Worm (Caenorhabditis elegans): ENCODE data around the gene F29B9.11.

Gene F29B9.11

ce11 chrIV:4645243-4645642 is 14.8 kb downstream of the F29B9.11 start (continued):
- TF ChIP-seq ces-1 (GFP tag; optimal IDR thresholded peaks at IDR 0.05) (no peak), lin-13 (GFP tag; optimal IDR thresholded peaks at IDR 0.05) (no peak), sup-37 (GFP tag; optimal IDR thresholded peaks at IDR 0.05) (no peak), pag-3 (tag; optimal IDR thresholded peaks at IDR 0.05; ENCODE audit: borderline replicate concordance, insufficient read depth) (peak; percentile 45), C34B4.2 (tag; optimal IDR thresholded peaks at IDR 0.05) (no peak), dpl-1 (GFP tag; optimal IDR thresholded peaks at IDR 0.05) (no peak)

DNA sequence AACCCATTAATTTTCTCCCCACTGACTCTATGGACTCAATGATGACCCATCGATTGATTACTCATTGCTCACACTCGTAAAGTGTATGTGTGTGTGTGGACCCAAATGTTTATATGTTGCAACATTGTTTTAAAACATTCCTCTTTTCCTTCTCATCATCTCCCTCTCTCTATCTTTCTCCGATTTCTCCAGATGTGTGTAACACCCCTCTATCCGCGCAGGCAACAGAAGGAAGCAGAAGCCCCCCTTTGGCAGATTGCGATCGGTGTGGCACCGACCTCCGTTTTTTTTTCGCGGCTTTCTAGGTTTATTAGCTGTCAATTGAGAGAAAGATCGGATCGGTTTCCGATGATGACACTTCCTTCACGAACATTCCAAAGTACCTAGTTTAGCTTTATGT is 16.4 kb downstream of the F29B9.11 start:
- TF ChIP-seq unc-98 (GFP tag; IDR thresholded peaks at IDR 0.05) (no peak), blmp-1 (tag; optimal IDR thresholded peaks at IDR 0.05) (peak; percentile 42), egl-27 (tag; optimal IDR thresholded peaks at IDR 0.05) (no peak), pqm-1 (tag; optimal IDR thresholded peaks at IDR 0.05) (no peak), ceh-63 (GFP tag; optimal IDR thresholded peaks at IDR 0.05) (no peak), hpl-2 (GFP tag; optimal IDR thresholded peaks at IDR 0.05) (no peak), mef-2 (tag; optimal IDR thresholded peaks at IDR 0.05) (no peak), ama-1 (optimal IDR thresholded peaks at IDR 0.05) (no peak), rnt-1 (tag; optimal IDR thresholded peaks at IDR 0.05) (peak; percentile 22), irx-1 (tag; optimal IDR thresholded peaks at IDR 0.05) (no peak), isw-1 (GFP tag; IDR thresholded peaks at IDR 0.05) (no peak), pax-3 (tag; optimal IDR thresholded peaks at IDR 0.05) (no peak), nhr-90 (tag; optimal IDR thresholded peaks at IDR 0.05; ENCODE audit: poor library complexity) (no peak), unc-86 (tag; optimal IDR thresholded peaks at IDR 0.05) (no peak), fos-1 (tag; optimal IDR thresholded peaks at IDR 0.05) (no peak), ztf-4 (tag; optimal IDR thresholded peaks at IDR 0.05) (no peak), lin-14 (GFP tag; optimal IDR thresholded peaks at IDR 0.05) (no peak), nhr-19 (GFP tag; conservative IDR thresholded peaks at IDR 0.05) (no peak), sptf-1 (tag; optimal IDR thresholded peaks at IDR 0.05) (no peak), alr-1 (tag; optimal IDR thresholded peaks at IDR 0.05; ENCODE audit: borderline replicate concordance) (no peak), nhr-71 (tag; optimal IDR thresholded peaks at IDR 0.05) (no peak), hlh-17 (GFP tag; optimal IDR thresholded peaks at IDR 0.05; ENCODE audit: borderline replicate concordance) (no peak), dsc-1 (tag; optimal IDR thresholded peaks at IDR 0.05) (peak; percentile 59), lin-39 (tag; optimal IDR thresholded peaks at IDR 0.05) (no peak), pag-3 (tag; optimal IDR thresholded peaks at IDR 0.05; ENCODE audit: borderline replicate concordance, insufficient read depth) (no peak), tlp-1 (tag; optimal IDR thresholded peaks at IDR 0.05) (no peak)

DNA sequence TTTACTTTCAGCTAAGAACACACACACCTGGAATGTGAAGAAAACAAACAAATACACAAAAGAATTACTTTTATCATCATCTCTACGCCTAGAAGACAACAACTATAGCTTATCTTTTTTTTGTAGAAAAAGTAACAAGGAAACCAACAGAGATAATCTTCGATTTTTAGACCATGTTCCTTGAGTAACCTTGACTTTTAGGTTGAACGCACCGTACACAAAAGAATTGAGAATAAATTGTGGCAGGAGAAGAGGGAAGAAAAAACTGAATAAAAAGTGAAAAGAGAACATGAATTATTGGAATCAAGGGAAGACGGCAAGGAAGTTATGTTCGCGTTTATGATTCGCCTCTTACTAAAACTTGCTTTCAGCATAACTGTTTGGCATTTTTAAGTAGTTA is 19.1 kb downstream of the F29B9.11 start:
- TF ChIP-seq sup-37 (GFP tag; optimal IDR thresholded peaks at IDR 0.05) = no peak
- TF ChIP-seq blmp-1 (tag; optimal IDR thresholded peaks at IDR 0.05) = peak; percentile 63
- TF ChIP-seq elt-3 (tag; optimal IDR thresholded peaks at IDR 0.05) = peak in 1 of 6 experiments; percentile 43
- TF ChIP-seq nhr-11 (tag; optimal IDR thresholded peaks at IDR 0.05) = no peak

DNA sequence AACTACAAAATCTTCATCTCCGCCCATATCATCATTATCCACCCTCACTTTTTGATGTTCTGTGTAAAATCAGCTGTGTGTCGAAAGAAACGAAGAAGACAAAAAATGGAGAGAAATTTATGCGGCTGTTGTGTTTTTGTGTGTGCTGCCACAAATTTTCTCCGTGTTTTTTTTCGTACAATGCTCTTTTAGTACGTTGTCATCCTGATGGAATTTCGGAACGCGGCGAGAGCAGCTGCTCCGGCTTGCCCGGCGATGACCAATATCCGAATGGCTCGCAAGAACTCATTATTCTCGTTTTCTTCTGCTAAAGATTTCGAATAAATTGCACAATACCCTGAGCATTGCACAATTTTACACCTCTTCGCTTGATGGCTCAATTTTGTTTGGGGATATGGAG is 20.6 kb downstream of the F29B9.11 start:
- TF ChIP-seq ceh-90 (tag; optimal IDR thresholded peaks at IDR 0.05) (no peak), dpl-1 (GFP tag; optimal IDR thresholded peaks at IDR 0.05) (no peak), nhr-11 (tag; optimal IDR thresholded peaks at IDR 0.05) (no peak), unc-86 (tag; optimal IDR thresholded peaks at IDR 0.05) (no peak), alr-1 (tag; optimal IDR thresholded peaks at IDR 0.05; ENCODE audit: borderline replicate concordance) (no peak), sox-4 (tag; optimal IDR thresholded peaks at IDR 0.05) (no peak), unc-98 (GFP tag; IDR thresholded peaks at IDR 0.05) (no peak), rnt-1 (tag; optimal IDR thresholded peaks at IDR 0.05) (no peak), mep-1 (tag; optimal IDR thresholded peaks at IDR 0.05) (no peak), ztf-4 (tag; optimal IDR thresholded peaks at IDR 0.05) (no peak), elt-3 (tag; optimal IDR thresholded peaks at IDR 0.05) (no peak), nhr-20 (tag; optimal IDR thresholded peaks at IDR 0.05) (no peak), elt-2 (tag; optimal IDR thresholded peaks at IDR 0.05) (no peak), hpl-2 (GFP tag; optimal IDR thresholded peaks at IDR 0.05) (no peak)

Measured in whole organism, L1 larva.